Fruit fly (Drosophila melanogaster) whole organism: ENCODE results near the gene Dnaaf6.

Source experiments
- EcR ChIP-seq, 2 experiments: fragments of >200 bp; optimal IDR thresholded peaks; 2 replicates each; lab custom pipeline; 2017; ENCODE audit warnings: missing biosample characterization in 2 of 2, missing genetic modification characterization in 2 of 2, missing genetic modification reagents in 2 of 2
- psq ChIP-seq: fragments of >200 bp; optimal IDR thresholded peaks from 2 replicates; lab custom pipeline; 2017

DNA sequence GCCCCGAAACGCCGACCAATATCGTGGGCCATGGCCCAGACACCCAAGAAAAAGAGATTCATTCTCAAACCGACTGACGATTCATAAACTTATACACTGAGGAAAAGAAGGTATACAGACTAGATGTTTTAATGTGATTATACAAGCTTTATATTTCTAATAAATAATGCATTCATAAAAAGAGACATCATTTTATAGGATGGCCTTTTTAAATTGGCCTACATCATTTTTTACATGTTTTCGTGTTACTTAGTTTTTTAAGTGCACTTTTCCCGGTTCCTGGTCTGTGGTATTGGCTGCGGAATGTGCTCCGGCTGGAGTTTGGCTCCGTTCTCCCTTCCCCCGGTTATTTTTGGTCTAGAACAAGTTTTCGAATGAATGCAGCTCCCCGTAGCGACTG lies 32.0 kb upstream of the Dnaaf6 start:
- TF ChIP-seq EcR (GFP tag; optimal IDR thresholded peaks at IDR 0.05; lab: Kevin White, UChicago) = no peak
- no peak for TF ChIP-seq psq (lab: Kevin White, UChicago)
